Fruit fly (Drosophila melanogaster) whole organism, prepupa: ENCODE results near the gene shop.

Experiments used
- CG10669 ChIP-seq: fragments of 200-800 bp; sonication (Bioruptor generic); optimal IDR thresholded peaks from 3 replicates; lab custom pipeline; 2018; ENCODE audit warnings: missing biosample characterization, mild to moderate bottlenecking, missing genetic modification characterization, moderate library complexity
- CG11294 ChIP-seq: fragments of 200-800 bp; sonication (Bioruptor generic); IDR thresholded peaks from 2 replicates; pipeline ENCODE4 v1.3.6; 2022; ENCODE audit warnings: missing biosample characterization, missing genetic modification characterization
- CG11762 ChIP-seq: fragments of 200-800 bp; sonication (Bioruptor generic); optimal IDR thresholded peaks from 3 replicates; lab custom pipeline; 2016; ENCODE audit warnings: missing biosample characterization, missing genetic modification characterization; ENCODE audit not compliant: insufficient read depth
- CG11902 ChIP-seq: fragments of 200-800 bp; sonication (Bioruptor generic); optimal IDR thresholded peaks from 3 replicates; lab custom pipeline; 2016; ENCODE audit warnings: missing biosample characterization, missing genetic modification characterization
- CG15336 ChIP-seq: fragments of 200-800 bp; sonication (Bioruptor generic); IDR thresholded peaks from 2 replicates; pipeline ENCODE4 v1.3.6; 2022; ENCODE audit warnings: missing biosample characterization, missing genetic modification characterization
- CG16779 ChIP-seq: fragments of 200-800 bp; sonication (Bioruptor generic); optimal IDR thresholded peaks from 3 replicates; lab custom pipeline; 2017; ENCODE audit warnings: missing biosample characterization, mild to moderate bottlenecking, missing genetic modification characterization
- CG32006 ChIP-seq: fragments of 200-800 bp; sonication (Bioruptor generic); optimal IDR thresholded peaks from 3 replicates; lab custom pipeline; 2017; ENCODE audit warnings: missing biosample characterization, mild to moderate bottlenecking, missing genetic modification characterization
- CG34406 ChIP-seq: fragments of 200-800 bp; sonication (Bioruptor generic); optimal IDR thresholded peaks from 3 replicates; lab custom pipeline; 2016; ENCODE audit warnings: missing biosample characterization, missing genetic modification characterization
- CG3919 ChIP-seq: fragments of 200-800 bp; sonication (Bioruptor generic); optimal IDR thresholded peaks from 3 replicates; lab custom pipeline; 2016; ENCODE audit warnings: missing biosample characterization, missing genetic modification characterization
- CG4318 ChIP-seq: fragments of 200-800 bp; sonication (Bioruptor generic); optimal IDR thresholded peaks from 3 replicates; lab custom pipeline; 2017; ENCODE audit warnings: missing biosample characterization, mild to moderate bottlenecking, missing genetic modification characterization
- CG6163 ChIP-seq: fragments of 200-800 bp; sonication (Bioruptor generic); IDR thresholded peaks from 3 replicates; pipeline ENCODE4 v1.3.6; 2022; ENCODE audit warnings: missing biosample characterization, missing genetic modification characterization
- CG6276 ChIP-seq: fragments of 200-800 bp; sonication (Bioruptor generic); optimal IDR thresholded peaks from 2 replicates; lab custom pipeline; 2017; ENCODE audit warnings: missing biosample characterization, mild to moderate bottlenecking, missing genetic modification characterization
- CG6854 ChIP-seq: fragments of 200-800 bp; sonication (Bioruptor generic); optimal IDR thresholded peaks from 2 replicates; lab custom pipeline; 2017; ENCODE audit warnings: missing biosample characterization, mild to moderate bottlenecking, missing genetic modification characterization
- CG7368 ChIP-seq: fragments of 200-800 bp; sonication (Bioruptor generic); optimal IDR thresholded peaks from 3 replicates; lab custom pipeline; 2016; ENCODE audit warnings: missing biosample characterization, missing genetic modification characterization
- CG8119 ChIP-seq: fragments of 200-800 bp; sonication (Bioruptor generic); IDR thresholded peaks from 3 replicates; pipeline ENCODE4 v1.3.6; 2022; ENCODE audit warnings: missing biosample characterization, missing genetic modification characterization
- CG8319 ChIP-seq: fragments of 200-800 bp; sonication (Bioruptor generic); optimal IDR thresholded peaks from 3 replicates; lab custom pipeline; 2016; ENCODE audit warnings: missing biosample characterization, missing genetic modification characterization
- CG8632 ChIP-seq: fragments of 200-800 bp; sonication (Bioruptor generic); optimal IDR thresholded peaks from 3 replicates; lab custom pipeline; 2016; ENCODE audit warnings: missing biosample characterization, missing genetic modification characterization
- CG9139 ChIP-seq: fragments of 200-800 bp; sonication (Bioruptor generic); optimal IDR thresholded peaks from 3 replicates; lab custom pipeline; 2017; ENCODE audit warnings: missing biosample characterization, mild to moderate bottlenecking, missing genetic modification characterization
- Eip75B ChIP-seq: fragments of 200-800 bp; sonication (Bioruptor generic); optimal IDR thresholded peaks from 3 replicates; lab custom pipeline; 2016; ENCODE audit warnings: missing biosample characterization, missing genetic modification characterization
- Eip78C ChIP-seq: fragments of 200-800 bp; sonication (Bioruptor generic); peaks from one replicate; lab custom pipeline; 2016; ENCODE audit warnings: missing biosample characterization, missing genetic modification characterization
- Eip93F ChIP-seq: fragments of 200-800 bp; sonication (Bioruptor generic); optimal IDR thresholded peaks from 2 replicates; lab custom pipeline; 2016; ENCODE audit warnings: missing biosample characterization, mild to moderate bottlenecking, missing genetic modification characterization
- Ets21C ChIP-seq: fragments of 200-800 bp; sonication (Bioruptor generic); optimal IDR thresholded peaks from 3 replicates; lab custom pipeline; 2016; ENCODE audit warnings: missing biosample characterization, missing genetic modification characterization
- Ets96B ChIP-seq: fragments of 200-800 bp; optimal IDR thresholded peaks from 2 replicates; lab custom pipeline; 2019; ENCODE audit warnings: missing biosample characterization, mild to moderate bottlenecking, missing genetic modification characterization, moderate library complexity
- Gug ChIP-seq: fragments of 200-800 bp; sonication (Bioruptor generic); IDR thresholded peaks from 2 replicates; pipeline ENCODE4 v1.3.6; 2022; ENCODE audit warnings: missing biosample characterization, missing genetic modification characterization
- Hr38 ChIP-seq: sonication (Bioruptor generic); optimal IDR thresholded peaks from 2 replicates; lab custom pipeline; 2016; ENCODE audit warnings: missing biosample characterization, missing genetic modification characterization
- Hr39 ChIP-seq: fragments of 200-800 bp; sonication (Bioruptor generic); optimal IDR thresholded peaks from 2 replicates; lab custom pipeline; 2016; ENCODE audit warnings: missing biosample characterization, missing genetic modification characterization
- Hr4 ChIP-seq: fragments of 200-800 bp; sonication (Bioruptor generic); optimal IDR thresholded peaks from 3 replicates; lab custom pipeline; 2016; ENCODE audit warnings: missing biosample characterization, missing genetic modification characterization
- Met ChIP-seq: fragments of 200-800 bp; sonication (Bioruptor generic); optimal IDR thresholded peaks from 3 replicates; lab custom pipeline; 2016; ENCODE audit warnings: missing biosample characterization, missing genetic modification characterization
- OdsH ChIP-seq: fragments of 200-800 bp; sonication (Bioruptor generic); optimal IDR thresholded peaks from 3 replicates; lab custom pipeline; 2016; ENCODE audit warnings: missing biosample characterization, missing genetic modification characterization
- Smox ChIP-seq: fragments of 200-800 bp; sonication (Bioruptor generic); optimal IDR thresholded peaks from 3 replicates; lab custom pipeline; 2016; ENCODE audit warnings: missing biosample characterization, missing genetic modification characterization
- Sox102F ChIP-seq: fragments of 200-800 bp; sonication (Bioruptor generic); optimal IDR thresholded peaks from 2 replicates; lab custom pipeline; 2016; ENCODE audit warnings: missing biosample characterization, mild to moderate bottlenecking, missing genetic modification characterization
- achi ChIP-seq: fragments of 200-800 bp; sonication (Bioruptor generic); optimal IDR thresholded peaks from 3 replicates; lab custom pipeline; 2016; ENCODE audit warnings: missing biosample characterization, missing genetic modification characterization
- cyc ChIP-seq: fragments of 200-800 bp; sonication (Bioruptor generic); optimal IDR thresholded peaks from 3 replicates; lab custom pipeline; 2016; ENCODE audit warnings: missing biosample characterization, missing genetic modification characterization
- dac ChIP-seq: fragments of 200-800 bp; sonication (Bioruptor generic); optimal IDR thresholded peaks from 2 replicates; lab custom pipeline; 2017; ENCODE audit warnings: missing biosample characterization, mild to moderate bottlenecking, missing genetic modification characterization
- eg ChIP-seq: fragments of 200-800 bp; sonication (Bioruptor generic); IDR thresholded peaks from 3 replicates; pipeline ENCODE4 v1.3.6; 2022; ENCODE audit warnings: missing biosample characterization, missing genetic modification characterization
- esn ChIP-seq: fragments of 200-800 bp; sonication (Bioruptor generic); optimal IDR thresholded peaks from 2 replicates; lab custom pipeline; 2016; ENCODE audit warnings: missing biosample characterization, mild to moderate bottlenecking, missing genetic modification characterization, moderate library complexity
- fd59A ChIP-seq: fragments of 200-800 bp; sonication (Bioruptor generic); optimal IDR thresholded peaks from 2 replicates; lab custom pipeline; 2017; ENCODE audit warnings: missing biosample characterization, mild to moderate bottlenecking, missing genetic modification characterization, missing genetic modification reagents
- fd85E ChIP-seq: fragments of 200-800 bp; sonication (Bioruptor generic); optimal IDR thresholded peaks from 3 replicates; lab custom pipeline; 2016; ENCODE audit warnings: missing biosample characterization, missing genetic modification characterization
- fkh ChIP-seq: fragments of 200-800 bp; sonication (Bioruptor generic); optimal IDR thresholded peaks from 3 replicates; lab custom pipeline; 2017; ENCODE audit warnings: missing biosample characterization, mild to moderate bottlenecking, missing genetic modification characterization, moderate library complexity
- lz ChIP-seq: fragments of 200-800 bp; sonication (Bioruptor generic); optimal IDR thresholded peaks from 3 replicates; lab custom pipeline; 2016; ENCODE audit warnings: missing biosample characterization, missing genetic modification characterization
- pdm3 ChIP-seq: fragments of 200-800 bp; sonication (Bioruptor generic); optimal IDR thresholded peaks from 3 replicates; lab custom pipeline; 2016; ENCODE audit warnings: missing biosample characterization, missing genetic modification characterization
- salr ChIP-seq, 2 experiments: fragments of 200-800 bp; sonication (Bioruptor generic); optimal IDR thresholded peaks; 3 replicates each; lab custom pipeline; 2016 to 2018; ENCODE audit warnings: missing biosample characterization in 2 of 2, missing genetic modification characterization in 2 of 2, mild to moderate bottlenecking in 1 of 2
- spab ChIP-seq: fragments of 200-800 bp; sonication (Bioruptor generic); optimal IDR thresholded peaks from 2 replicates; lab custom pipeline; 2017; ENCODE audit warnings: missing biosample characterization, mild to moderate bottlenecking, missing genetic modification characterization, missing genetic modification reagents
- ss ChIP-seq, 2 experiments: fragments of 200-800 bp; sonication (Bioruptor generic); optimal IDR thresholded peaks; 2 replicates in 1 of 2; 3 replicates in 1 of 2; lab custom pipeline; 2017 to 2018; ENCODE audit warnings: mild to moderate bottlenecking in 2 of 2, missing biosample characterization in 2 of 2, missing genetic modification characterization in 2 of 2, moderate library complexity in 1 of 2
- svp ChIP-seq: fragments of 200-800 bp; sonication (Bioruptor generic); peaks from one replicate; lab custom pipeline; 2016; ENCODE audit warnings: missing biosample characterization, missing genetic modification characterization
- topi ChIP-seq: fragments of 200-800 bp; sonication (Bioruptor generic); optimal IDR thresholded peaks from 3 replicates; lab custom pipeline; 2016; ENCODE audit warnings: missing biosample characterization, missing genetic modification characterization
- vri ChIP-seq: fragments of 200-800 bp; sonication (Bioruptor generic); optimal IDR thresholded peaks from 3 replicates; lab custom pipeline; 2016; ENCODE audit warnings: missing biosample characterization, mild to moderate bottlenecking, missing genetic modification characterization

shop gene

dm6 chrX:18835500-18835899 lies 12.9 kb downstream of the shop start (continued):
- TF ChIP-seq lz (GFP tag; lab: Kevin White, UChicago): no peak
- TF ChIP-seq Smox (GFP tag; lab: Kevin White, UChicago): no peak
- TF ChIP-seq, all 60 proteins: peak for 26

- TF ChIP-seq Eip75B (GFP tag; lab: Kevin White, UChicago) (no peak), fkh (GFP tag; lab: Kevin White, UChicago) (peak; percentile 60)
- TF ChIP-seq, all 60 proteins: peak for 1
These were observed 13.4 kb downstream of the shop start for dm6 chrX:18835003-18835402.

dm6 chrX:18834399-18834798 lies 14.0 kb downstream of the shop start:
- TF ChIP-seq ss (GFP tag; optimal IDR thresholded peaks at IDR 0.05; lab: Kevin White, UChicago) (peak in 1 of 2 experiments; percentile 73), CG11762 (GFP tag; lab: Kevin White, UChicago) (peak; percentile 33), CG16779 (tag; lab: Kevin White, UChicago) (peak; percentile 27), Sox102F (GFP tag; lab: Kevin White, UChicago) (peak; percentile 24), CG10669 (GFP tag; lab: Kevin White, UChicago) (peak; percentile 70), Eip75B (GFP tag; lab: Kevin White, UChicago) (peak; percentile 66), Met (peak; percentile 82), CG8632 (GFP tag; lab: Kevin White, UChicago) (peak; percentile 47), CG8319 (peak; percentile 76), CG32006 (GFP tag; lab: Kevin White, UChicago) (peak; percentile 10), CG34406 (GFP tag; lab: Kevin White, UChicago) (peak; percentile 64), Ets21C (GFP tag; lab: Kevin White, UChicago) (peak; percentile 34), CG11902 (peak; percentile 86), Hr39 (peak; percentile 55), eg (GFP tag; lab: Robert Waterston, UW) (peak; percentile 65; the same call in 2 of the 3 replicates), Hr38 (GFP tag; lab: Kevin White, UChicago) (no peak), Ets96B (tag; lab: Kevin White, UChicago) (peak; percentile 51), topi (GFP tag; lab: Kevin White, UChicago) (peak; percentile 88), Eip93F (GFP tag; lab: Kevin White, UChicago) (peak; percentile 46), OdsH (peak; percentile 47), CG6163 (GFP tag; lab: Robert Waterston, UW) (peak; percentile 78), pdm3 (GFP tag; lab: Kevin White, UChicago) (peak; percentile 59), fd85E (GFP tag; lab: Kevin White, UChicago) (no peak), spab (GFP tag; lab: Kevin White, UChicago) (peak; percentile 21), svp (GFP tag; lab: Kevin White, UChicago) (peak; percentile 91), CG15336 (GFP tag; lab: Robert Waterston, UW) (peak; percentile 45; the same call in 1 of the 2 replicates), CG6276 (GFP tag; lab: Kevin White, UChicago) (no peak), CG4318 (GFP tag; lab: Kevin White, UChicago) (no peak), dac (GFP tag; lab: Kevin White, UChicago) (no peak), CG6854 (GFP tag; lab: Kevin White, UChicago) (no peak), Gug (GFP tag; lab: Robert Waterston, UW) (peak; percentile 37; the same call in 1 of the 2 replicates), cyc (peak; percentile 86), CG9139 (GFP tag; lab: Kevin White, UChicago) (peak; percentile 16), Smox (GFP tag; lab: Kevin White, UChicago) (peak; percentile 51), achi (no peak), Eip78C (GFP tag; lab: Kevin White, UChicago) (peak; percentile 92), salr (GFP tag; optimal IDR thresholded peaks at IDR 0.05; lab: Kevin White, UChicago) (no peak), CG7368 (GFP tag; lab: Kevin White, UChicago) (peak; percentile 71), fd59A (GFP tag; lab: Kevin White, UChicago) (no peak), lz (GFP tag; lab: Kevin White, UChicago) (peak; percentile 72), Hr4 (peak; percentile 14), vri (peak; percentile 27), CG11294 (GFP tag; lab: Robert Waterston, UW) (0 out of 2 replicates have a peak, but pooled peaks have one; percentile 13), esn (peak; percentile 52), CG3919 (GFP tag; lab: Kevin White, UChicago) (peak; percentile 78), CG8119 (GFP tag; lab: Robert Waterston, UW) (0 out of 3 replicates have a peak, but pooled peaks have one; percentile 17)
